Fruit fly (Drosophila melanogaster) whole organism, embryonic: ENCODE data around the gene PpD6.

Experiments used
- Atf3 ChIP-seq: fragments of 200-800 bp; sonication (Bioruptor generic); optimal IDR thresholded peaks from 3 replicates; lab custom pipeline; 2016; ENCODE audit warnings: missing biosample characterization, missing genetic modification characterization
- CG14014 ChIP-seq: fragments of 200-800 bp; sonication (Bioruptor generic); IDR thresholded peaks from 2 replicates; pipeline ENCODE4 v1.3.6; 2022; ENCODE audit warnings: missing biosample characterization, missing genetic modification characterization
- CG15601 ChIP-seq: fragments of 200-800 bp; sonication (Bioruptor generic); optimal IDR thresholded peaks from 3 replicates; lab custom pipeline; 2019; ENCODE audit warnings: missing biosample characterization, mild to moderate bottlenecking, missing genetic modification characterization, moderate library complexity
- CG1602 ChIP-seq: fragments of 200-800 bp; sonication (Bioruptor generic); optimal IDR thresholded peaks from 3 replicates; lab custom pipeline; 2016; ENCODE audit warnings: missing biosample characterization, missing genetic modification characterization
- CG16813 ChIP-seq: fragments of 200-800 bp; sonication (Bioruptor generic); IDR thresholded peaks from 3 replicates; pipeline ENCODE4 v1.3.6; 2022; ENCODE audit warnings: missing biosample characterization, missing genetic modification characterization; ENCODE audit not compliant: partially characterized antibody
- CG17359 ChIP-seq: fragments of 200-800 bp; sonication (Bioruptor generic); optimal IDR thresholded peaks from 3 replicates; lab custom pipeline; 2018; ENCODE audit warnings: missing biosample characterization, mild to moderate bottlenecking, missing genetic modification characterization, moderate library complexity
- CG2116 ChIP-seq: fragments of 200-800 bp; sonication (Bioruptor generic); optimal IDR thresholded peaks from 3 replicates; lab custom pipeline; 2018; ENCODE audit warnings: missing biosample characterization, mild to moderate bottlenecking, missing genetic modification characterization
- CG2199 ChIP-seq: fragments of 200-800 bp; sonication (Bioruptor generic); IDR thresholded peaks from 3 replicates; pipeline ENCODE4 v1.3.6; 2022; ENCODE audit warnings: missing biosample characterization, missing genetic modification characterization
- CG2678 ChIP-seq: fragments of 200-800 bp; sonication (Bioruptor generic); optimal IDR thresholded peaks from 3 replicates; lab custom pipeline; 2019; ENCODE audit warnings: missing biosample characterization, mild to moderate bottlenecking, missing genetic modification characterization, moderate library complexity
- CG34224 ChIP-seq: fragments of 200-800 bp; sonication (Bioruptor generic); IDR thresholded peaks from 3 replicates; pipeline ENCODE4 v1.3.6; 2022; ENCODE audit warnings: missing biosample characterization, missing genetic modification characterization; ENCODE audit not compliant: partially characterized antibody
- CG3847 ChIP-seq: fragments of 200-800 bp; sonication (Bioruptor generic); IDR thresholded peaks from 2 replicates; pipeline ENCODE4 v1.3.6; 2022; ENCODE audit warnings: missing biosample characterization, missing genetic modification characterization
- CG4424 ChIP-seq: fragments of 200-800 bp; sonication (Bioruptor generic); optimal IDR thresholded peaks from 3 replicates; lab custom pipeline; 2016; ENCODE audit warnings: missing biosample characterization, missing genetic modification characterization
- CG6654 ChIP-seq: fragments of 200-800 bp; sonication (Bioruptor generic); optimal IDR thresholded peaks from 2 replicates; lab custom pipeline; 2017; ENCODE audit warnings: missing biosample characterization, mild to moderate bottlenecking, missing genetic modification characterization
- CG6689 ChIP-seq: fragments of 200-800 bp; sonication (Bioruptor generic); IDR thresholded peaks from 2 replicates; pipeline ENCODE4 v1.3.6; 2022; ENCODE audit warnings: missing biosample characterization, missing genetic modification characterization
- CG7372 ChIP-seq: fragments of 200-800 bp; sonication (Bioruptor generic); IDR thresholded peaks from 2 replicates; pipeline ENCODE4 v1.3.6; 2022; ENCODE audit warnings: missing biosample characterization, missing genetic modification characterization
- CG8290 ChIP-seq, 3 experiments: fragments of 200-800 bp; sonication (Bioruptor generic); optimal IDR thresholded peaks; 2 replicates each; lab custom pipeline; 2016 to 2019; ENCODE audit warnings: missing biosample characterization in 3 of 3, missing genetic modification characterization in 3 of 3, mild to moderate bottlenecking in 2 of 3, moderate library complexity in 1 of 3
- CkIIα-i1 ChIP-seq: fragments of 200-800 bp; sonication (Bioruptor generic); IDR thresholded peaks from 2 replicates; pipeline ENCODE4 v1.3.6; 2022; ENCODE audit warnings: missing biosample characterization, missing genetic modification characterization
- Dbx ChIP-seq: fragments of 200-800 bp; sonication (Bioruptor generic); IDR thresholded peaks from 3 replicates; pipeline ENCODE4 v1.3.6; 2022; ENCODE audit warnings: missing biosample characterization, missing genetic modification characterization
- Dp ChIP-seq: fragments of 200-800 bp; sonication (Bioruptor generic); optimal IDR thresholded peaks from 2 replicates; lab custom pipeline; 2018; ENCODE audit warnings: missing biosample characterization, mild to moderate bottlenecking, missing genetic modification characterization, moderate library complexity
- E2f2 ChIP-seq: fragments of 200-800 bp; sonication (Bioruptor generic); IDR thresholded peaks from 2 replicates; pipeline ENCODE4 v1.3.6; 2022; ENCODE audit warnings: missing biosample characterization, missing genetic modification characterization
- Ets97D ChIP-seq: fragments of 200-800 bp; sonication (Bioruptor generic); optimal IDR thresholded peaks from 3 replicates; lab custom pipeline; 2016; ENCODE audit warnings: missing biosample characterization, missing genetic modification characterization
- H2.0 ChIP-seq: fragments of 200-800 bp; sonication (Bioruptor generic); IDR thresholded peaks from 2 replicates; pipeline ENCODE4 v1.3.6; 2022; ENCODE audit warnings: missing biosample characterization, missing genetic modification characterization
- HLH4C ChIP-seq: fragments of 200-800 bp; sonication (Bioruptor generic); IDR thresholded peaks from 3 replicates; pipeline ENCODE4 v1.3.6; 2022; ENCODE audit warnings: missing biosample characterization, missing genetic modification characterization; ENCODE audit not compliant: partially characterized antibody
- Hsf ChIP-seq: fragments of 200-800 bp; sonication (Bioruptor generic); optimal IDR thresholded peaks from 3 replicates; lab custom pipeline; 2016; ENCODE audit warnings: missing biosample characterization, missing genetic modification characterization
- MBD-R2 ChIP-seq: fragments of 200-800 bp; sonication (Bioruptor generic); IDR thresholded peaks from 2 replicates; pipeline ENCODE4 v1.3.6; 2022; ENCODE audit warnings: missing biosample characterization, missing genetic modification characterization
- Mad ChIP-seq: fragments of 200-800 bp; sonication (Bioruptor generic); optimal IDR thresholded peaks from 2 replicates; lab custom pipeline; 2016; ENCODE audit warnings: missing biosample characterization, missing genetic modification characterization
- Med ChIP-seq: fragments of 200-800 bp; sonication (Bioruptor generic); peaks from one replicate; lab custom pipeline; 2016; ENCODE audit warnings: missing biosample characterization, missing genetic modification characterization, mild to moderate bottlenecking, inconsistent platforms, moderate library complexity
- Rx ChIP-seq: fragments of 200-800 bp; sonication (Bioruptor generic); IDR thresholded peaks from 2 replicates; pipeline ENCODE4 v1.3.6; 2022; ENCODE audit warnings: missing biosample characterization, missing genetic modification characterization
- ap ChIP-seq: fragments of 200-800 bp; sonication (Bioruptor generic); IDR thresholded peaks from 2 replicates; pipeline ENCODE4 v1.3.6; 2022; ENCODE audit warnings: missing biosample characterization, missing genetic modification characterization
- az2 ChIP-seq: fragments of 200-800 bp; sonication (Bioruptor generic); optimal IDR thresholded peaks from 3 replicates; lab custom pipeline; 2016; ENCODE audit warnings: missing biosample characterization, missing genetic modification characterization
- bcd ChIP-seq: fragments of 200-800 bp; sonication (Bioruptor generic); optimal IDR thresholded peaks from 2 replicates; lab custom pipeline; 2017; ENCODE audit warnings: missing biosample characterization, mild to moderate bottlenecking, missing genetic modification characterization
- bowl ChIP-seq: fragments of 200-800 bp; sonication (Bioruptor generic); IDR thresholded peaks from 2 replicates; pipeline ENCODE4 v1.3.6; 2022; ENCODE audit warnings: missing biosample characterization, missing genetic modification characterization
- cato ChIP-seq: fragments of 200-800 bp; sonication (Bioruptor generic); optimal IDR thresholded peaks from 2 replicates; lab custom pipeline; 2016; ENCODE audit warnings: missing biosample characterization, missing genetic modification characterization, borderline replicate concordance
- chinmo ChIP-seq: fragments of 200-800 bp; sonication (Bioruptor generic); IDR thresholded peaks from 4 replicates; pipeline ENCODE4 v1.3.6; 2022; ENCODE audit warnings: missing biosample characterization, missing genetic modification characterization; ENCODE audit not compliant: partially characterized antibody
- chn ChIP-seq: fragments of 200-800 bp; sonication (Bioruptor generic); optimal IDR thresholded peaks from 2 replicates; lab custom pipeline; 2016; ENCODE audit warnings: missing biosample characterization, missing genetic modification characterization
- dmrt99B ChIP-seq: fragments of 200-800 bp; sonication (Bioruptor generic); optimal IDR thresholded peaks from 2 replicates; lab custom pipeline; 2018; ENCODE audit warnings: missing biosample characterization, mild to moderate bottlenecking, missing genetic modification characterization, moderate library complexity
- exex ChIP-seq: fragments of 200-800 bp; sonication (Bioruptor generic); optimal IDR thresholded peaks from 4 replicates; lab custom pipeline; 2018; ENCODE audit warnings: missing biosample characterization, mild to moderate bottlenecking, missing genetic modification characterization, moderate library complexity
- gfzf ChIP-seq: fragments of 200-800 bp; sonication (Bioruptor generic); optimal IDR thresholded peaks from 2 replicates; lab custom pipeline; 2016; ENCODE audit warnings: missing biosample characterization, mild to moderate bottlenecking, missing genetic modification characterization, moderate library complexity
- hb ChIP-seq: fragments of 200-800 bp; sonication (Bioruptor generic); IDR thresholded peaks from 3 replicates; pipeline ENCODE4 v1.3.6; 2022; ENCODE audit warnings: missing biosample characterization, missing genetic modification characterization; ENCODE audit not compliant: partially characterized antibody
- her ChIP-seq: fragments of 200-800 bp; sonication (Bioruptor generic); optimal IDR thresholded peaks from 2 replicates; lab custom pipeline; 2016; ENCODE audit warnings: missing biosample characterization, missing genetic modification characterization
- lilli ChIP-seq: fragments of 200-800 bp; sonication (Bioruptor generic); optimal IDR thresholded peaks from 3 replicates; lab custom pipeline; 2016; ENCODE audit warnings: missing biosample characterization, missing genetic modification characterization
- mam ChIP-seq: fragments of 200-800 bp; sonication (Bioruptor generic); optimal IDR thresholded peaks from 3 replicates; lab custom pipeline; 2016; ENCODE audit warnings: missing biosample characterization, missing genetic modification characterization
- pita ChIP-seq: fragments of 200-800 bp; sonication (Bioruptor generic); optimal IDR thresholded peaks from 2 replicates; lab custom pipeline; 2017; ENCODE audit warnings: missing biosample characterization, mild to moderate bottlenecking, missing genetic modification characterization
- sens ChIP-seq: fragments of 200-800 bp; sonication (Bioruptor generic); peaks from one replicate; lab custom pipeline; 2016; ENCODE audit warnings: missing biosample characterization, missing genetic modification characterization
- slbo ChIP-seq: fragments of 200-800 bp; sonication (Bioruptor generic); IDR thresholded peaks from 2 replicates; pipeline ENCODE4 v1.3.6; 2022; ENCODE audit warnings: missing biosample characterization, missing genetic modification characterization
- stwl ChIP-seq: fragments of 200-800 bp; sonication (Bioruptor generic); optimal IDR thresholded peaks from 3 replicates; lab custom pipeline; 2018; ENCODE audit warnings: missing biosample characterization, mild to moderate bottlenecking, missing genetic modification characterization, moderate library complexity
- sug ChIP-seq: fragments of 200-800 bp; optimal IDR thresholded peaks from 2 replicates; lab custom pipeline; 2019; ENCODE audit warnings: missing biosample characterization, mild to moderate bottlenecking, missing genetic modification characterization, moderate library complexity
- tna ChIP-seq: fragments of 200-800 bp; sonication (Bioruptor generic); IDR thresholded peaks from 2 replicates; pipeline ENCODE4 v1.3.6; 2022; ENCODE audit warnings: missing biosample characterization, missing genetic modification characterization; ENCODE audit not compliant: partially characterized antibody
- vnd ChIP-seq: fragments of 200-800 bp; sonication (Bioruptor generic); IDR thresholded peaks from 3 replicates; pipeline ENCODE4 v1.3.6; 2022; ENCODE audit warnings: missing biosample characterization, missing genetic modification characterization; ENCODE audit not compliant: partially characterized antibody
- vvl ChIP-seq: fragments of 200-800 bp; sonication (Bioruptor generic); IDR thresholded peaks from 2 replicates; pipeline ENCODE4 v1.3.6; 2022; ENCODE audit warnings: missing biosample characterization, missing genetic modification characterization
- zfh2 ChIP-seq: fragments of 200-800 bp; sonication (Bioruptor generic); optimal IDR thresholded peaks from 2 replicates; lab custom pipeline; 2016; ENCODE audit warnings: missing biosample characterization, missing genetic modification characterization

The PpD6 gene

DNA sequence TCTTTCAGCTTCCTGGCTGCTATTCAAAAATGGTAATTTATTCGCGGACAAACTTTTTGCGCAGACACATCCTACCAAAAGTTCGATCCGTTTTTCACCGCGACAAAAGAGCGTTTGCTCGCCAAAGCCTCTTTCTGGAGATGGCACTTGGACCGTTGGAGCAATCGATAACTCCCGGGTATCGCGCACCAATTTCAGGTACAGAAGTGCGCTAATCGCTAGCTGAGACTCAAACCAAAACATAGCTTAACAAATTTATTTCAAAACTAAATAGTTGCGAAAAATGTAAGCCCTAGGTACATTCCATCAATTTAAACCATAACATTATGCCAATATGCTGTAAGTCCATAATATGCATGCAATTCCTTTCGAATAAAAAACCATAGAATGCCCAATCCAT is 35.2 kb downstream of the PpD6 start, which contains the start of gene toc (continued):
- TF ChIP-seq dmrt99B (tag; lab: Kevin White, UChicago), result no peak
- TF ChIP-seq Rx (GFP tag; lab: Robert Waterston, UW), result no peak
- TF ChIP-seq mam (GFP tag; lab: Kevin White, UChicago), result no peak
- TF ChIP-seq CG6689 (GFP tag; lab: Robert Waterston, UW), result no peak
- TF ChIP-seq stwl (tag; lab: Kevin White, UChicago), result peak; percentile 94
- no peak for TF ChIP-seq CG7372 (GFP tag; lab: Robert Waterston, UW)
- TF ChIP-seq CG34224 (GFP tag; lab: Robert Waterston, UW), result peak; percentile 84
- TF ChIP-seq E2f2 (GFP tag; lab: Robert Waterston, UW), result peak; percentile 68
- TF ChIP-seq cato, result no peak
- no peak for TF ChIP-seq H2.0 (GFP tag; lab: Robert Waterston, UW)
- peak; percentile 20 for TF ChIP-seq exex (tag; lab: Kevin White, UChicago)
- TF ChIP-seq her (GFP tag; lab: Kevin White, UChicago), result peak; percentile 14
- no peak for TF ChIP-seq Atf3
- TF ChIP-seq chinmo, result peak; percentile 81; the same call in 1 of the 4 replicates
- peak; percentile 27; the same call in 1 of the 2 replicates for TF ChIP-seq slbo (GFP tag; lab: Robert Waterston, UW)
- peak; percentile 79 for TF ChIP-seq hb (GFP tag; lab: Robert Waterston, UW)
- no peak for TF ChIP-seq chn (GFP tag; lab: Kevin White, UChicago)
- no peak for TF ChIP-seq CG14014 (GFP tag; lab: Robert Waterston, UW)
- TF ChIP-seq CG2199 (GFP tag; lab: Robert Waterston, UW), result peak; percentile 12; the same call in 1 of the 3 replicates
- TF ChIP-seq CG17359 (tag; lab: Kevin White, UChicago), result no peak
- no peak for TF ChIP-seq bowl
- no peak for TF ChIP-seq az2
- peak; percentile 15 for TF ChIP-seq lilli
- no peak for TF ChIP-seq CG6654 (GFP tag; lab: Kevin White, UChicago)
- peak; percentile 56 for TF ChIP-seq Dp
- peak; percentile 89 for TF ChIP-seq HLH4C (GFP tag; lab: Robert Waterston, UW)
- no peak for TF ChIP-seq ap (GFP tag; lab: Robert Waterston, UW)
- peak; percentile 86 for TF ChIP-seq tna (GFP tag; lab: Robert Waterston, UW)
- TF ChIP-seq Hsf (GFP tag; lab: Kevin White, UChicago), result no peak
- peak; percentile 85 for TF ChIP-seq CG16813 (GFP tag; lab: Robert Waterston, UW)
- TF ChIP-seq vnd (GFP tag; lab: Robert Waterston, UW), result peak; percentile 80
- peak; percentile 74 for TF ChIP-seq Ets97D (GFP tag; lab: Kevin White, UChicago)
- TF ChIP-seq CG3847, result no peak
- peak; percentile 14 for TF ChIP-seq CG15601 (tag; lab: Kevin White, UChicago)
- no peak for TF ChIP-seq CG1602
- TF ChIP-seq bcd (GFP tag; lab: Kevin White, UChicago), result peak; percentile 16
- no peak for TF ChIP-seq CG2678 (tag; lab: Kevin White, UChicago)
- TF ChIP-seq CG2116, result peak; percentile 55
- TF ChIP-seq zfh2 (GFP tag; lab: Kevin White, UChicago), result peak; percentile 9
- TF ChIP-seq MBD-R2 (GFP tag; lab: Robert Waterston, UW), result peak; percentile 68
- no peak for TF ChIP-seq CG4424 (GFP tag; lab: Kevin White, UChicago)
- TF ChIP-seq Dbx (GFP tag; lab: Robert Waterston, UW), result peak; percentile 22; the same call in 1 of the 3 replicates
- peak; percentile 72 for TF ChIP-seq sens (GFP tag; lab: Kevin White, UChicago)
- TF ChIP-seq Mad, result peak; percentile 23
- TF ChIP-seq CG8290 (GFP tag; optimal IDR thresholded peaks at IDR 0.05; lab: Kevin White, UChicago), result peak; percentile 32
- peak in 1 of 2 experiments; percentile 66 for TF ChIP-seq CG8290 (tag; optimal IDR thresholded peaks at IDR 0.05; lab: Kevin White, UChicago)
- peak; percentile 67 for TF ChIP-seq vvl (GFP tag; lab: Robert Waterston, UW)
- TF ChIP-seq sug (tag; lab: Kevin White, UChicago), result peak; percentile 10
- peak; percentile 40 for TF ChIP-seq gfzf (GFP tag; lab: Kevin White, UChicago)
- no peak for TF ChIP-seq CkIIα-i1 (GFP tag; lab: Robert Waterston, UW)
- peak; percentile 49 for TF ChIP-seq pita (GFP tag; lab: Kevin White, UChicago)
- peak; percentile 85 for TF ChIP-seq Med (GFP tag; lab: Kevin White, UChicago)
